2 worm cellular contexts compared by ENCODE assay signal in the genomic region with DNA sequence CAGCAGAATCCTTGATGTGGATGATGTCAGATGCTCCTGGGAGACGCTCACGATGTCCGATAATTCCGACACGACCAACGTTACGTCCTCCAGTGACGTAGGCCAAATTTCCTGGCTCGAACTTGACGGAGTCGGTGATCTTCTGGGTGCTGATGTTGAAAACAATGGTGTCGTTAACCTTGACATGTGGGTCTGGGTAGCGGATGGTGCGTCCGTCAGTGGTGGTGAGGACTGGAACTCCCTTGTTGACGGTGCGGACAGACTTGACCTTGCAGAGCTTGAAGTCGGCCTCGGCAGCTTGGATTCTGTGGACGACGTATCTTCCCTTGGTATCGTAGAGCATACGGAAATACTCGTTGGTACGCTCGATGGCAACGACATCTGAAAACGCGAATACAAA.
TF ChIP-seq lines count a peak whose summit lies in the region.

No protein-coding gene starts in this region.

TF ChIP-seq in whole organism, L4 larva, 104 proteins besides CTCF, POLR2A, EP300 and RAD21:
- TF ChIP-seq Y48G9A.11 (GFP tag; IDR thresholded peaks at IDR 0.05; lab: Robert Waterston, UW) (0 out of 2 replicates have a peak, but pooled peaks have one; percentile 26), saeg-2 (GFP tag; IDR thresholded peaks at IDR 0.05; lab: Robert Waterston, UW) (no peak), mes-2 (tag; optimal IDR thresholded peaks at IDR 0.05; lab: Kevin White, UChicago; ENCODE audit: poor library complexity, severe bottlenecking) (no peak), daf-8 (GFP tag; IDR thresholded peaks at IDR 0.05; lab: Robert Waterston, UW) (no peak), F44E2.7 (GFP tag; IDR thresholded peaks at IDR 0.05; lab: Robert Waterston, UW) (no peak), spr-3 (GFP tag; optimal IDR thresholded peaks at IDR 0.05; lab: Kevin White, UChicago) (no peak), ceh-32 (tag; optimal IDR thresholded peaks at IDR 0.05; lab: Kevin White, UChicago; ENCODE audit: poor library complexity) (no peak), php-3 (GFP tag; IDR thresholded peaks at IDR 0.05; lab: Robert Waterston, UW) (no peak), lin-15B (tag; optimal IDR thresholded peaks at IDR 0.05; lab: Kevin White, UChicago) (no peak), aha-1 (tag; lab: Kevin White, UChicago) (peak; percentile 69), nhr-42 (GFP tag; IDR thresholded peaks at IDR 0.05; lab: Robert Waterston, UW) (0 out of 2 replicates have a peak, but pooled peaks have one; percentile 22), nhr-6 (tag; optimal IDR thresholded peaks at IDR 0.05; lab: Kevin White, UChicago) (no peak), R02D3.7 (tag; optimal IDR thresholded peaks at IDR 0.05; lab: Kevin White, UChicago) (no peak), Y105C5A.15 (GFP tag; IDR thresholded peaks at IDR 0.05; lab: Robert Waterston, UW) (no peak), pha-4 (GFP tag; IDR thresholded peaks at IDR 0.05; lab: Robert Waterston, UW) (no peak), pha-4 (tag; optimal IDR thresholded peaks at IDR 0.05; lab: Kevin White, UChicago) (no peak), fos-1 (tag; optimal IDR thresholded peaks at IDR 0.05; lab: Kevin White, UChicago) (no peak), aly-2 (tag; optimal IDR thresholded peaks at IDR 0.05; lab: Kevin White, UChicago) (no peak)

TF ChIP-seq in whole organism, young adult, 124 proteins besides CTCF, POLR2A, EP300 and RAD21:
- TF ChIP-seq hrde-1 (tag; optimal IDR thresholded peaks at IDR 0.05; lab: Kevin White, UChicago; ENCODE audit: borderline replicate concordance) (no peak), Y56A3A.18 (GFP tag; IDR thresholded peaks at IDR 0.05; lab: Robert Waterston, UW) (0 out of 2 replicates have a peak, but pooled peaks have one; percentile 52), repo-1 (tag; optimal IDR thresholded peaks at IDR 0.05; lab: Kevin White, UChicago) (no peak), attf-6 (GFP tag; IDR thresholded peaks at IDR 0.05; lab: Robert Waterston, UW) (no peak), aptf-2 (GFP tag; conservative IDR thresholded peaks at IDR 0.05; lab: Robert Waterston, UW) (no peak), F33H1.4 (GFP tag; IDR thresholded peaks at IDR 0.05; lab: Robert Waterston, UW) (no peak), lin-35 (GFP tag; optimal IDR thresholded peaks at IDR 0.05; lab: Kevin White, UChicago) (no peak)
